Worm (Caenorhabditis elegans) whole organism, late embryonic: ENCODE data around the gene E04F6.4.

Source experiments
- C08G9.2 ChIP-seq: sonication (generic microtip); optimal IDR thresholded peaks from 2 replicates; lab custom pipeline; 2016; ENCODE audit warnings: mild to moderate bottlenecking, missing genetic modification characterization, moderate library complexity, missing compliant biosample characterization
- F13H6.1 ChIP-seq: sonication (generic microtip); optimal IDR thresholded peaks from 2 replicates; lab custom pipeline; 2016; ENCODE audit warnings: missing genetic modification characterization, missing compliant biosample characterization
- K02D7.2 ChIP-seq: sonication (generic microtip); optimal IDR thresholded peaks from 2 replicates; lab custom pipeline; 2017; ENCODE audit warnings: mild to moderate bottlenecking, missing genetic modification characterization, missing compliant biosample characterization
- Y22D7AL.16 ChIP-seq: sonication (generic microtip); optimal IDR thresholded peaks from 2 replicates; lab custom pipeline; 2016; ENCODE audit warnings: missing genetic modification characterization, missing compliant biosample characterization
- ahr-1 ChIP-seq: sonication (generic microtip); optimal IDR thresholded peaks from 2 replicates; lab custom pipeline; 2016; ENCODE audit warnings: missing genetic modification characterization, missing compliant biosample characterization
- ceh-18 ChIP-seq: sonication (generic microtip); optimal IDR thresholded peaks from 2 replicates; lab custom pipeline; 2016; ENCODE audit warnings: missing genetic modification characterization, missing compliant biosample characterization
- ceh-19 ChIP-seq: fragments of 200-800 bp; sonication (Bioruptor generic); optimal IDR thresholded peaks from 2 replicates; lab custom pipeline; 2018; ENCODE audit warnings: mild to moderate bottlenecking, missing genetic modification characterization, missing compliant biosample characterization
- ceh-2 ChIP-seq: sonication (generic microtip); optimal IDR thresholded peaks from 2 replicates; lab custom pipeline; 2016; ENCODE audit warnings: missing genotype, missing genetic modification characterization, missing compliant biosample characterization
- ceh-22 ChIP-seq: sonication (generic microtip); optimal IDR thresholded peaks from 2 replicates; lab custom pipeline; 2017; ENCODE audit warnings: missing biosample characterization, missing genetic modification characterization
- ceh-24 ChIP-seq: sonication (generic microtip); optimal IDR thresholded peaks from 2 replicates; lab custom pipeline; 2016; ENCODE audit warnings: mild to moderate bottlenecking, missing genetic modification characterization, missing compliant biosample characterization
- ceh-30 ChIP-seq: fragments of 150-350 bp; optimal IDR thresholded peaks from 2 replicates; lab custom pipeline; 2014; ENCODE audit warnings: missing biosample characterization, missing genetic modification characterization
- ceh-31 ChIP-seq: sonication (generic microtip); optimal IDR thresholded peaks from 2 replicates; lab custom pipeline; 2016; ENCODE audit warnings: missing genetic modification characterization, missing compliant biosample characterization
- ceh-34 ChIP-seq: sonication (generic microtip); optimal IDR thresholded peaks from 2 replicates; lab custom pipeline; 2016; ENCODE audit warnings: mild to moderate bottlenecking, missing genetic modification characterization, missing compliant biosample characterization
- ceh-45 ChIP-seq: fragments of 200-800 bp; sonication (Bioruptor generic); IDR thresholded peaks from 2 replicates; pipeline ENCODE4 v1.3.6; 2022; ENCODE audit warnings: missing genetic modification reagents, missing genetic modification characterization, missing compliant biosample characterization
- ceh-48 ChIP-seq: sonication (generic microtip); optimal IDR thresholded peaks from 2 replicates; lab custom pipeline; 2016; ENCODE audit warnings: missing genetic modification characterization, inconsistent platforms, missing compliant biosample characterization
- ceh-9 ChIP-seq: sonication (generic microtip); optimal IDR thresholded peaks from 2 replicates; lab custom pipeline; 2016; ENCODE audit warnings: mild to moderate bottlenecking, missing genetic modification characterization, inconsistent platforms, missing compliant biosample characterization
- elt-2 ChIP-seq: sonication (generic microtip); optimal IDR thresholded peaks from 2 replicates; lab custom pipeline; 2016; ENCODE audit warnings: missing genetic modification reagents, missing genetic modification characterization, missing compliant biosample characterization
- elt-4 ChIP-seq: sonication (generic microtip); optimal IDR thresholded peaks from 2 replicates; lab custom pipeline; 2016; ENCODE audit warnings: missing genetic modification characterization, missing compliant biosample characterization
- ets-4 ChIP-seq: sonication (generic microtip); optimal IDR thresholded peaks from 2 replicates; lab custom pipeline; 2016; ENCODE audit warnings: missing genetic modification characterization, missing compliant biosample characterization
- eyg-1 ChIP-seq: sonication (generic microtip); optimal IDR thresholded peaks from 2 replicates; lab custom pipeline; 2016; ENCODE audit warnings: missing genotype, missing genetic modification characterization, missing compliant biosample characterization
- fax-1 ChIP-seq: sonication (generic microtip); optimal IDR thresholded peaks from 2 replicates; lab custom pipeline; 2016; ENCODE audit warnings: missing genotype, missing genetic modification characterization, missing compliant biosample characterization
- fkh-10 ChIP-seq: fragments of 150-350 bp; optimal IDR thresholded peaks from 2 replicates; lab custom pipeline; 2014; ENCODE audit warnings: missing biosample characterization, missing genetic modification reagents, missing genetic modification characterization
- hlh-13 ChIP-seq: fragments of 200-800 bp; sonication (Bioruptor generic); optimal IDR thresholded peaks from 2 replicates; lab custom pipeline; 2018; ENCODE audit warnings: mild to moderate bottlenecking, missing genetic modification characterization, missing compliant biosample characterization
- hlh-15 ChIP-seq: sonication (generic microtip); optimal IDR thresholded peaks from 2 replicates; lab custom pipeline; 2016; ENCODE audit warnings: missing genetic modification characterization, missing compliant biosample characterization
- hlh-6 ChIP-seq: sonication (generic microtip); optimal IDR thresholded peaks from 2 replicates; lab custom pipeline; 2016; ENCODE audit warnings: missing genotype, missing genetic modification characterization, missing compliant biosample characterization
- lim-6 ChIP-seq: sonication (generic microtip); optimal IDR thresholded peaks from 2 replicates; lab custom pipeline; 2016; ENCODE audit warnings: missing genetic modification characterization, missing compliant biosample characterization
- madf-2 ChIP-seq: sonication (generic microtip); optimal IDR thresholded peaks from 2 replicates; lab custom pipeline; 2017; ENCODE audit warnings: missing genetic modification characterization, missing compliant biosample characterization
- mec-3 ChIP-seq: sonication (generic microtip); optimal IDR thresholded peaks from 2 replicates; lab custom pipeline; 2016; ENCODE audit warnings: borderline replicate concordance, missing genetic modification characterization, missing compliant biosample characterization
- nfya-1 ChIP-seq: sonication (generic microtip); optimal IDR thresholded peaks from 2 replicates; lab custom pipeline; 2017; ENCODE audit warnings: missing genetic modification characterization, mild to moderate bottlenecking, missing compliant biosample characterization, antibody characterized with exemption, moderate library complexity
- nhr-11 ChIP-seq: fragments of 150-350 bp; optimal IDR thresholded peaks from 2 replicates; lab custom pipeline; 2014; ENCODE audit warnings: missing biosample characterization, missing genetic modification characterization
- odd-2 ChIP-seq: sonication (generic microtip); optimal IDR thresholded peaks from 2 replicates; lab custom pipeline; 2017; ENCODE audit warnings: antibody characterized with exemption, mild to moderate bottlenecking, missing genetic modification characterization, missing compliant biosample characterization
- pag-3 ChIP-seq: sonication (generic microtip); optimal IDR thresholded peaks from 2 replicates; lab custom pipeline; 2016; ENCODE audit warnings: missing compliant biosample characterization, missing genetic modification characterization, borderline replicate concordance
- pax-1 ChIP-seq: fragments of 150-350 bp; optimal IDR thresholded peaks from 2 replicates; lab custom pipeline; 2014; ENCODE audit warnings: missing biosample characterization, missing genetic modification characterization
- pha-4 ChIP-seq: fragments of 150-350 bp; optimal IDR thresholded peaks from 2 replicates; lab custom pipeline; 2018; ENCODE audit warnings: missing biosample characterization, missing genetic modification reagents, missing genetic modification characterization
- pqm-1 ChIP-seq: sonication (generic microtip); optimal IDR thresholded peaks from 2 replicates; lab custom pipeline; 2016; ENCODE audit warnings: missing genetic modification characterization, missing compliant biosample characterization
- pros-1 ChIP-seq: fragments of 150-350 bp; optimal IDR thresholded peaks from 2 replicates; lab custom pipeline; 2014; ENCODE audit warnings: missing biosample characterization, missing genetic modification reagents, missing genetic modification characterization
- ref-2 ChIP-seq: sonication (generic microtip); optimal IDR thresholded peaks from 2 replicates; lab custom pipeline; 2016; ENCODE audit warnings: missing genetic modification characterization, missing compliant biosample characterization
- rnt-1 ChIP-seq: sonication (generic microtip); optimal IDR thresholded peaks from 2 replicates; lab custom pipeline; 2016; ENCODE audit warnings: missing genetic modification characterization, missing compliant biosample characterization
- tbx-2 ChIP-seq: sonication (generic microtip); optimal IDR thresholded peaks from 2 replicates; lab custom pipeline; 2016; ENCODE audit warnings: missing genetic modification characterization, missing compliant biosample characterization
- unc-55 ChIP-seq: sonication (generic microtip); optimal IDR thresholded peaks from 2 replicates; lab custom pipeline; 2017; ENCODE audit warnings: missing biosample characterization, missing genetic modification reagents, missing genetic modification characterization
- zip-5 ChIP-seq: sonication (generic microtip); optimal IDR thresholded peaks from 2 replicates; lab custom pipeline; 2016; ENCODE audit warnings: missing genetic modification characterization, missing compliant biosample characterization
- ztf-16 ChIP-seq: sonication (generic microtip); optimal IDR thresholded peaks from 2 replicates; lab custom pipeline; 2017; ENCODE audit warnings: missing genetic modification characterization, missing compliant biosample characterization

Gene E04F6.4

ce11 chrII:7183493-7184272 is 5.5 kb upstream of the E04F6.4 start, which contains the start of gene pdl-1 (continued):
- no peak for TF ChIP-seq ceh-22
- no peak for TF ChIP-seq pha-4
- TF ChIP-seq lim-6 (tag; lab: Kevin White, UChicago) = peak; percentile 61
- TF ChIP-seq ceh-34 (tag; lab: Kevin White, UChicago) = peak; percentile 93
- TF ChIP-seq rnt-1 = peak; percentile 89
- TF ChIP-seq ceh-24 = peak; percentile 73
- TF ChIP-seq fax-1 (tag; lab: Kevin White, UChicago) = peak; percentile 88
- peak; percentile 79 for TF ChIP-seq F13H6.1
- no peak for TF ChIP-seq nhr-11 (tag; lab: Kevin White, UChicago)
- TF ChIP-seq eyg-1 (tag; lab: Kevin White, UChicago) = peak; percentile 90
- peak; percentile 81 for TF ChIP-seq odd-2 (tag; lab: Kevin White, UChicago)
- TF ChIP-seq ref-2 (tag; lab: Kevin White, UChicago) = peak; percentile 91
- TF ChIP-seq pag-3 = peak; percentile 82
- TF ChIP-seq ceh-19 (GFP tag; lab: Kevin White, UChicago) = peak; percentile 96
- TF ChIP-seq ceh-30 (tag; lab: Kevin White, UChicago) = peak; percentile 31
- peak; percentile 54 for TF ChIP-seq nfya-1 (tag; lab: Kevin White, UChicago)
- TF ChIP-seq fkh-10 (GFP tag; lab: Kevin White, UChicago) = no peak
- TF ChIP-seq Y22D7AL.16 (tag; lab: Kevin White, UChicago) = peak; percentile 87
- peak; percentile 80 for TF ChIP-seq mec-3 (tag; lab: Kevin White, UChicago)
- TF ChIP-seq K02D7.2 (tag; lab: Kevin White, UChicago) = peak; percentile 90
- TF ChIP-seq tbx-2 = peak; percentile 96
- peak; percentile 94 for TF ChIP-seq hlh-13 (GFP tag; lab: Kevin White, UChicago)
- TF ChIP-seq C08G9.2 = peak; percentile 88
- TF ChIP-seq ceh-31 (tag; lab: Kevin White, UChicago) = peak; percentile 86
- TF ChIP-seq ceh-45 (GFP tag; lab: Robert Waterston, UW) = peak; percentile 93
- peak; percentile 92 for TF ChIP-seq madf-2 (tag; lab: Kevin White, UChicago)
- TF ChIP-seq ztf-16 = peak; percentile 95
- peak; percentile 86 for TF ChIP-seq ceh-18 (tag; lab: Kevin White, UChicago)
- TF ChIP-seq ets-4 (tag; lab: Kevin White, UChicago) = no peak
- TF ChIP-seq ahr-1 (tag; lab: Kevin White, UChicago) = peak; percentile 76
- TF ChIP-seq hlh-6 = peak; percentile 97
- TF ChIP-seq pqm-1 (tag; lab: Kevin White, UChicago) = peak; percentile 84
- TF ChIP-seq elt-2 (tag; lab: Kevin White, UChicago) = peak; percentile 94
- TF ChIP-seq elt-4 (tag; lab: Kevin White, UChicago) = peak; percentile 84
- TF ChIP-seq hlh-15 (tag; lab: Kevin White, UChicago) = peak; percentile 89
- TF ChIP-seq ceh-9 (tag; lab: Kevin White, UChicago) = peak; percentile 85

ce11 chrII:7186117-7186516 is 3.1 kb upstream of the E04F6.4 start:
- no peak for TF ChIP-seq zip-5
- no peak for TF ChIP-seq unc-55 (GFP tag; lab: Kevin White, UChicago)
- no peak for TF ChIP-seq rnt-1
- no peak for TF ChIP-seq pax-1 (tag; lab: Kevin White, UChicago)
- TF ChIP-seq pag-3 = no peak
- no peak for TF ChIP-seq ceh-18 (tag; lab: Kevin White, UChicago)
- no peak for TF ChIP-seq pros-1 (tag; lab: Kevin White, UChicago)
- TF ChIP-seq ceh-19 (GFP tag; lab: Kevin White, UChicago) = no peak
- TF ChIP-seq ceh-2 (tag; lab: Kevin White, UChicago) = no peak
- TF ChIP-seq nfya-1 (tag; lab: Kevin White, UChicago) = no peak
- TF ChIP-seq ceh-31 (tag; lab: Kevin White, UChicago) = no peak
- TF ChIP-seq Y22D7AL.16 (tag; lab: Kevin White, UChicago) = no peak
- no peak for TF ChIP-seq elt-4 (tag; lab: Kevin White, UChicago)
- TF ChIP-seq nhr-11 (tag; lab: Kevin White, UChicago) = no peak
- no peak for TF ChIP-seq ceh-48 (tag; lab: Kevin White, UChicago)
- TF ChIP-seq fax-1 (tag; lab: Kevin White, UChicago) = no peak
